Worm (Caenorhabditis elegans): ENCODE data around the gene F28F8.9.

F28F8.9 gene

ce11 chrV:15578386-15578785 lies at the start of gene F28F8.9:
TSS of gene F28F8.9 (minus strand) at chrV:15578673.
- no peak for TF ChIP-seq nhr-76 (tag; optimal IDR thresholded peaks at IDR 0.05)
- TF ChIP-seq ama-1 (optimal IDR thresholded peaks at IDR 0.05): peak; percentile 18
- peak; percentile 56 for TF ChIP-seq nfya-1 (tag; optimal IDR thresholded peaks at IDR 0.05; ENCODE audit: insufficient read depth)
- peak; percentile 31 for TF ChIP-seq lin-39 (tag; optimal IDR thresholded peaks at IDR 0.05)
- TF ChIP-seq nhr-12 (tag; optimal IDR thresholded peaks at IDR 0.05): no peak
- no peak for TF ChIP-seq skn-1 (tag; optimal IDR thresholded peaks at IDR 0.05)
- TF ChIP-seq nhr-43 (tag; optimal IDR thresholded peaks at IDR 0.05; ENCODE audit: poor library complexity, severe bottlenecking): peak; percentile 19
- peak; percentile 24 for TF ChIP-seq hmg-11 (tag; optimal IDR thresholded peaks at IDR 0.05)
- peak; percentile 91 for TF ChIP-seq R02D3.7 (tag; optimal IDR thresholded peaks at IDR 0.05)
- TF ChIP-seq ceh-82 (tag; optimal IDR thresholded peaks at IDR 0.05): no peak
- peak; percentile 52 for TF ChIP-seq nhr-23 (tag; optimal IDR thresholded peaks at IDR 0.05)
- peak; percentile 67 for TF ChIP-seq lin-15B (tag; optimal IDR thresholded peaks at IDR 0.05)
- TF ChIP-seq pha-4 (tag; optimal IDR thresholded peaks at IDR 0.05): peak; percentile 68

- TF ChIP-seq ceh-16 (tag; optimal IDR thresholded peaks at IDR 0.05) (no peak), unc-39 (tag; optimal IDR thresholded peaks at IDR 0.05) (no peak), nhr-77 (tag; optimal IDR thresholded peaks at IDR 0.05) (no peak), jun-1 (tag; optimal IDR thresholded peaks at IDR 0.05) (no peak), hmg-11 (tag; optimal IDR thresholded peaks at IDR 0.05) (no peak), elt-3 (tag; optimal IDR thresholded peaks at IDR 0.05) (no peak), pha-4 (tag; optimal IDR thresholded peaks at IDR 0.05) (no peak), nhr-28 (tag; optimal IDR thresholded peaks at IDR 0.05) (no peak), zag-1 (tag; optimal IDR thresholded peaks at IDR 0.05) (no peak)
These were observed 47.1 kb upstream of the F28F8.9 start, which contains the start of gene C55A1.11 for ce11 chrV:15625561-15625960. TSS of gene C55A1.11 (plus strand) at chrV:15625861.

ce11 chrV:15621518-15621917 lies 43.0 kb upstream of the F28F8.9 start, which contains the start of gene C55A1.1:
TSS of gene C55A1.1 (plus strand) at chrV:15621818.
- no peak for TF ChIP-seq zag-1 (tag; optimal IDR thresholded peaks at IDR 0.05)
- TF ChIP-seq ceh-9 (tag; optimal IDR thresholded peaks at IDR 0.05): no peak
- TF ChIP-seq elt-3 (tag; optimal IDR thresholded peaks at IDR 0.05): no peak
- TF ChIP-seq nhr-23 (tag; optimal IDR thresholded peaks at IDR 0.05): no peak

- TF ChIP-seq zag-1 (tag; optimal IDR thresholded peaks at IDR 0.05): no peak
- no peak for TF ChIP-seq nhr-11 (tag; optimal IDR thresholded peaks at IDR 0.05)
- TF ChIP-seq R02D3.7 (tag; optimal IDR thresholded peaks at IDR 0.05): no peak
- no peak for TF ChIP-seq lsy-12 (tag; optimal IDR thresholded peaks at IDR 0.05)
- no peak for TF ChIP-seq daf-12 (tag; optimal IDR thresholded peaks at IDR 0.05)
- TF ChIP-seq nhr-12 (tag; optimal IDR thresholded peaks at IDR 0.05): no peak
- no peak for TF ChIP-seq fkh-2 (tag; optimal IDR thresholded peaks at IDR 0.05)
- TF ChIP-seq hmg-11 (tag; optimal IDR thresholded peaks at IDR 0.05): no peak
- no peak for TF ChIP-seq ceh-9 (tag; optimal IDR thresholded peaks at IDR 0.05)
- no peak for TF ChIP-seq pqm-1 (tag; optimal IDR thresholded peaks at IDR 0.05)
These were observed 36.1 kb upstream of the F28F8.9 start for ce11 chrV:15614534-15614933.

- TF ChIP-seq ztf-4 (tag; optimal IDR thresholded peaks at IDR 0.05): no peak
- no peak for TF ChIP-seq nhr-28 (tag; optimal IDR thresholded peaks at IDR 0.05)
- no peak for TF ChIP-seq ZK546.5 (tag; optimal IDR thresholded peaks at IDR 0.05)
- TF ChIP-seq elt-2 (tag; optimal IDR thresholded peaks at IDR 0.05): no peak
- no peak for TF ChIP-seq zag-1 (tag; optimal IDR thresholded peaks at IDR 0.05)
- TF ChIP-seq fkh-2 (tag; optimal IDR thresholded peaks at IDR 0.05): no peak
- TF ChIP-seq nhr-23 (tag; optimal IDR thresholded peaks at IDR 0.05): no peak
- no peak for TF ChIP-seq tbx-2 (tag; optimal IDR thresholded peaks at IDR 0.05)
- TF ChIP-seq daf-12 (tag; optimal IDR thresholded peaks at IDR 0.05): no peak
- no peak for TF ChIP-seq mml-1 (tag; optimal IDR thresholded peaks at IDR 0.05)
- TF ChIP-seq unc-39 (tag; optimal IDR thresholded peaks at IDR 0.05): no peak
- TF ChIP-seq nhr-237 (tag; optimal IDR thresholded peaks at IDR 0.05): no peak
These were observed 34.4 kb upstream of the F28F8.9 start, which contains the start of gene str-263 for ce11 chrV:15612886-15613285. TSS of gene str-263 (plus strand) at chrV:15613186.

ce11 chrV:15610350-15610940 lies 32.0 kb upstream of the F28F8.9 start, which contains the start of the genes fbxa-153 and str-12:
TSS of gene fbxa-153 (minus strand) at chrV:15610384.
TSS of gene str-12 (plus strand) at chrV:15610890.
- no peak for TF ChIP-seq R02D3.7 (tag; optimal IDR thresholded peaks at IDR 0.05)
- peak; percentile 20 for TF ChIP-seq lin-15B (tag; optimal IDR thresholded peaks at IDR 0.05)
- peak; percentile 46 for TF ChIP-seq lin-39 (tag; optimal IDR thresholded peaks at IDR 0.05)
- peak; percentile 23 for TF ChIP-seq snpc-4 (tag; optimal IDR thresholded peaks at IDR 0.05)

Data from whole organism, L3 larva.